Comparison of ENCODE assay signal across 5 fruit fly cellular contexts in the genomic region with DNA sequence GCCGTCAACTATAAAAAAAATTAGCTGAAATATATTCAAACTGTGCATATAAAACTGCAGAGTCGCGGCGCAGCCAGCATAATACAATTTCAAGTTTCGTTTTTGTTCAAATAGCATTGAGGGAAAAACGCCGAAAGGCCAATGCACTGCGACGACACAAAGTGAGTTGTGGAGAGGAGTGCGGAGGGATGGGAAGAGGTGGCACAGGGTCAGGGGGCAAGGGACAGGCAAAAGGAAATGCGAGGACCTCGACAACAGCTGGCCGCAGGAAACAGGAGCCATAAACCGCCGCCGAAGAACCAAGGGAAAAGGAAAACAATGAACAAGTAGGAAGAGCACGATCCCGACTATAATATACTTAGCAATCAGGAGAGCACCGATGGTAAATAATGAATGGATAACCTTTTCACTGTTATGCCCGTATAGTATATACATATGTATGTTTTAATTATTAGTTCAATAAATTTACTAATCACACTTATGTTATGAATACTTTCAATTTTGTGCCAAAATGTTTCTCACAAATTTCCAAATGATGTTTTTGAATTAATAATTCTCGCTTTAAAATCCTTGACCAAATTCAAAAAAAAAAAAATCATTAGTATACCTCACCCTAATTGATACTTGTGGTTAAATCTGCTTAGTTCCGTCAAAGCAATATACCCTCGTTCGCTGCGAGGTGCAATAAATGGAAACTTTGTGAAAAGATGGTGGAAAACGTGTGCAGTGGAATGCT.
A peak's percentile ranks its signal among the peaks of the same experiment; 100 is the strongest.
TF ChIP-seq lines count a peak whose summit lies in the region.

No protein-coding gene starts in this region.

- no peak for TF ChIP-seq CTCF in whole organism, embryonic (GFP tag; optimal IDR thresholded peaks at IDR 0.05; lab: Kevin White, UChicago)

TF ChIP-seq in whole organism, 6 proteins besides CTCF, POLR2A, EP300 and RAD21:
- no peak for TF ChIP-seq Dll (optimal IDR thresholded peaks at IDR 0.05; lab: Kevin White, UChicago)
- peak; percentile 56 for TF ChIP-seq pan (optimal IDR thresholded peaks at IDR 0.05; lab: Kevin White, UChicago)
TF ChIP-seq in whole organism: peak in this region for 1.

TF ChIP-seq in whole organism, embryonic, 481 proteins besides CTCF, POLR2A, EP300 and RAD21 (continues in another document):
- TF ChIP-seq Gsc (GFP tag; IDR thresholded peaks at IDR 0.05; lab: Robert Waterston, UW) (no peak), nerfin-1 (tag; optimal IDR thresholded peaks at IDR 0.05; lab: Kevin White, UChicago) (no peak), gcm (GFP tag; optimal IDR thresholded peaks at IDR 0.05; lab: Kevin White, UChicago) (no peak), dysf (GFP tag; IDR thresholded peaks at IDR 0.05; lab: Robert Waterston, UW) (no peak), Opbp (GFP tag; IDR thresholded peaks at IDR 0.05; lab: Robert Waterston, UW; ENCODE audit: partially characterized antibody) (0 out of 3 replicates have a peak, but pooled peaks have one; percentile 16), crp (GFP tag; optimal IDR thresholded peaks at IDR 0.05; lab: Kevin White, UChicago) (no peak), CG14710 (tag; optimal IDR thresholded peaks at IDR 0.05; lab: Kevin White, UChicago) (peak; percentile 33), ro (GFP tag; IDR thresholded peaks at IDR 0.05; lab: Robert Waterston, UW) (no peak), run (tag; optimal IDR thresholded peaks at IDR 0.05; lab: Kevin White, UChicago) (no peak), esg (GFP tag; conservative IDR thresholded peaks at IDR 0.05; lab: Robert Waterston, UW) (no peak), CG11723 (GFP tag; optimal IDR thresholded peaks at IDR 0.05; lab: Kevin White, UChicago) (no peak), knrl (GFP tag; IDR thresholded peaks at IDR 0.05; lab: Robert Waterston, UW; ENCODE audit: partially characterized antibody) (no peak), CG16813 (GFP tag; IDR thresholded peaks at IDR 0.05; lab: Robert Waterston, UW; ENCODE audit: partially characterized antibody) (no peak), Hr51 (GFP tag; optimal IDR thresholded peaks at IDR 0.05; lab: Kevin White, UChicago) (no peak), CG1602 (GFP tag; optimal IDR thresholded peaks at IDR 0.05; lab: Kevin White, UChicago) (peak; percentile 41), CG6854 (GFP tag; optimal IDR thresholded peaks at IDR 0.05; lab: Kevin White, UChicago) (no peak), ab (GFP tag; optimal IDR thresholded peaks at IDR 0.05; lab: Kevin White, UChicago) (no peak), CG6689 (GFP tag; IDR thresholded peaks at IDR 0.05; lab: Robert Waterston, UW) (0 out of 2 replicates have a peak, but pooled peaks have one; percentile 17), bigmax (GFP tag; optimal IDR thresholded peaks at IDR 0.05; lab: Kevin White, UChicago) (no peak)

TF ChIP-seq in whole organism, prepupa, 60 proteins besides CTCF, POLR2A, EP300 and RAD21 (continues in another document):
- TF ChIP-seq Smox (GFP tag; optimal IDR thresholded peaks at IDR 0.05; lab: Kevin White, UChicago) (peak; percentile 32), CG1621 (tag; optimal IDR thresholded peaks at IDR 0.05; lab: Kevin White, UChicago) (no peak), Met (GFP tag; optimal IDR thresholded peaks at IDR 0.05; lab: Kevin White, UChicago) (peak; percentile 36), pdm3 (GFP tag; optimal IDR thresholded peaks at IDR 0.05; lab: Kevin White, UChicago) (peak; percentile 55), CG6854 (GFP tag; optimal IDR thresholded peaks at IDR 0.05; lab: Kevin White, UChicago) (no peak), fd59A (GFP tag; optimal IDR thresholded peaks at IDR 0.05; lab: Kevin White, UChicago) (peak; percentile 50), spab (GFP tag; optimal IDR thresholded peaks at IDR 0.05; lab: Kevin White, UChicago) (peak; percentile 62), CG9139 (GFP tag; optimal IDR thresholded peaks at IDR 0.05; lab: Kevin White, UChicago) (no peak), Sox14 (GFP tag; optimal IDR thresholded peaks at IDR 0.05; lab: Kevin White, UChicago) (peak; percentile 35), CG16779 (tag; optimal IDR thresholded peaks at IDR 0.05; lab: Kevin White, UChicago) (no peak), Ets96B (tag; optimal IDR thresholded peaks at IDR 0.05; lab: Kevin White, UChicago) (peak; percentile 35), Hr4 (GFP tag; optimal IDR thresholded peaks at IDR 0.05; lab: Kevin White, UChicago) (peak; percentile 71), CG6792 (GFP tag; optimal IDR thresholded peaks at IDR 0.05; lab: Kevin White, UChicago) (peak; percentile 51), Eip78C (GFP tag; lab: Kevin White, UChicago) (peak; percentile 85), fkh (GFP tag; optimal IDR thresholded peaks at IDR 0.05; lab: Kevin White, UChicago) (no peak), eg (GFP tag; IDR thresholded peaks at IDR 0.05; lab: Robert Waterston, UW) (no peak), CG8119 (GFP tag; IDR thresholded peaks at IDR 0.05; lab: Robert Waterston, UW) (no peak; the same call in 2 of the 3 replicates), achi (GFP tag; optimal IDR thresholded peaks at IDR 0.05; lab: Kevin White, UChicago) (peak; percentile 44), Sox15 (GFP tag; optimal IDR thresholded peaks at IDR 0.05; lab: Kevin White, UChicago) (peak; percentile 12), Ets21C (GFP tag; optimal IDR thresholded peaks at IDR 0.05; lab: Kevin White, UChicago) (no peak), CG10669 (GFP tag; optimal IDR thresholded peaks at IDR 0.05; lab: Kevin White, UChicago) (peak; percentile 50)

TF ChIP-seq in whole organism, pupa, 21 proteins besides CTCF, POLR2A, EP300 and RAD21:
- TF ChIP-seq fd96Ca (GFP tag; IDR thresholded peaks at IDR 0.05; lab: Robert Waterston, UW) (no peak), rn (GFP tag; IDR thresholded peaks at IDR 0.05; lab: Robert Waterston, UW) (no peak), Snoo (tag; optimal IDR thresholded peaks at IDR 0.05; lab: Kevin White, UChicago) (no peak), CG10348 (GFP tag; IDR thresholded peaks at IDR 0.05; lab: Robert Waterston, UW) (no peak), CG8301 (tag; optimal IDR thresholded peaks at IDR 0.05; lab: Kevin White, UChicago) (peak; percentile 57), CG32121 (GFP tag; IDR thresholded peaks at IDR 0.05; lab: Robert Waterston, UW) (no peak), CG15710 (tag; optimal IDR thresholded peaks at IDR 0.05; lab: Kevin White, UChicago) (peak; percentile 40), CG9948 (tag; optimal IDR thresholded peaks at IDR 0.05; lab: Kevin White, UChicago) (peak; percentile 69), EcR (GFP tag; optimal IDR thresholded peaks at IDR 0.05; lab: Kevin White, UChicago) (peak; percentile 96), CG34367 (tag; optimal IDR thresholded peaks at IDR 0.05; lab: Kevin White, UChicago) (peak; percentile 29), CG14655 (GFP tag; optimal IDR thresholded peaks at IDR 0.05; lab: Kevin White, UChicago) (peak; percentile 67), CG17806 (tag; optimal IDR thresholded peaks at IDR 0.05; lab: Kevin White, UChicago) (peak; percentile 48), CG4496 (GFP tag; IDR thresholded peaks at IDR 0.05; lab: Robert Waterston, UW) (peak; percentile 64; the same call in 2 of the 3 replicates), Ets98B (GFP tag; IDR thresholded peaks at IDR 0.05; lab: Robert Waterston, UW) (no peak), CG13204 (GFP tag; optimal IDR thresholded peaks at IDR 0.05; lab: Kevin White, UChicago) (no peak), CG8159 (tag; optimal IDR thresholded peaks at IDR 0.05; lab: Kevin White, UChicago) (peak; percentile 38), D1 (tag; optimal IDR thresholded peaks at IDR 0.05; lab: Kevin White, UChicago) (peak; percentile 29), Pif1A (GFP tag; optimal IDR thresholded peaks at IDR 0.05; lab: Kevin White, UChicago) (peak; percentile 71), CG12605 (GFP tag; IDR thresholded peaks at IDR 0.05; lab: Robert Waterston, UW) (no peak), Pif1B (GFP tag; optimal IDR thresholded peaks at IDR 0.05; lab: Kevin White, UChicago) (peak; percentile 51), gl (tag; optimal IDR thresholded peaks at IDR 0.05; lab: Kevin White, UChicago) (no peak)
TF ChIP-seq in whole organism, pupa: peak in this region for 12.

TF ChIP-seq in whole organism, wandering third instar larva, 38 proteins besides CTCF, POLR2A, EP300 and RAD21:
- TF ChIP-seq woc (GFP tag; optimal IDR thresholded peaks at IDR 0.05; lab: Kevin White, UChicago) (peak; percentile 25), usp (GFP tag; optimal IDR thresholded peaks at IDR 0.05; lab: Kevin White, UChicago) (no peak), ey (GFP tag; optimal IDR thresholded peaks at IDR 0.05; lab: Kevin White, UChicago) (no peak), N (GFP tag; optimal IDR thresholded peaks at IDR 0.05; lab: Kevin White, UChicago) (no peak), foxo (GFP tag; optimal IDR thresholded peaks at IDR 0.05; lab: Kevin White, UChicago) (no peak), rgr (GFP tag; optimal IDR thresholded peaks at IDR 0.05; lab: Kevin White, UChicago) (no peak), Sp1 (GFP tag; optimal IDR thresholded peaks at IDR 0.05; lab: Kevin White, UChicago) (no peak), dl (GFP tag; optimal IDR thresholded peaks at IDR 0.05; lab: Kevin White, UChicago; ENCODE audit: insufficient read depth in 1 of 2, partially characterized antibody in 2 of 2) (no peak), Rel (GFP tag; optimal IDR thresholded peaks at IDR 0.05; lab: Kevin White, UChicago) (no peak), Rel (tag; optimal IDR thresholded peaks at IDR 0.05; lab: Kevin White, UChicago) (no peak), psq (GFP tag; optimal IDR thresholded peaks at IDR 0.05; lab: Kevin White, UChicago) (peak; percentile 17), CG32264 (GFP tag; optimal IDR thresholded peaks at IDR 0.05; lab: Kevin White, UChicago) (no peak)
